Fruit fly (Drosophila melanogaster) whole organism, pupa: ENCODE results near the gene zfh1.

Experiments
- CG17806 ChIP-seq: fragments of 200-800 bp; sonication (Bioruptor generic); optimal IDR thresholded peaks from 2 replicates; lab custom pipeline; 2018; ENCODE audit warnings: missing biosample characterization, mild to moderate bottlenecking, missing genetic modification characterization, moderate library complexity
- CG8159 ChIP-seq: fragments of 200-800 bp; sonication (Bioruptor generic); optimal IDR thresholded peaks from 3 replicates; lab custom pipeline; 2018; ENCODE audit warnings: missing biosample characterization, mild to moderate bottlenecking, missing genetic modification characterization, moderate library complexity
- Pif1A ChIP-seq: fragments of 200-800 bp; sonication (Bioruptor generic); optimal IDR thresholded peaks from 3 replicates; lab custom pipeline; 2016; ENCODE audit warnings: missing biosample characterization, missing genetic modification characterization

DNA sequence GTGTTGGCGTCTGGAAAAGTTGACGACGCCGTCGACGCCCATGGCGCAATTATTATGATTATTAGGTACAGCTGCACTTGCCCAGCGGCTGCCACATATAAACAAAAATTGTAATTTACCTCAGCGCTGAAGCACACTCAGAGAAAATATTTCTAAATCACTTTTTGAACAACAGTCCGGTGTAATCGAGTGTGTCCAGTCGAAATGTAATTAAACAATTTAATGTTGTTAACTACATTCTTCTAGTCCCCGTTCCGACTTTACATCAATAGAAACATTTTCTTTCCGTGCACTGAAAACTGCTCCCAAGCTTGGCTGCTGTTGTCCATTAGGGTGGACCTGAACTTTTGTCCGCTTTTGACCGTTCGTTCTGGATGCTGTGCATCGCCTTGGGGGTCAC is 36.7 kb upstream of the zfh1 start:
- no peak for TF ChIP-seq CG17806 (tag; lab: Kevin White, UChicago)
- TF ChIP-seq CG8159 (tag; lab: Kevin White, UChicago), result peak; percentile 42
- TF ChIP-seq Pif1A (GFP tag; lab: Kevin White, UChicago), result no peak
